Worm (Caenorhabditis elegans): Measurements from ENCODE around the gene xdh-1.

DNA sequence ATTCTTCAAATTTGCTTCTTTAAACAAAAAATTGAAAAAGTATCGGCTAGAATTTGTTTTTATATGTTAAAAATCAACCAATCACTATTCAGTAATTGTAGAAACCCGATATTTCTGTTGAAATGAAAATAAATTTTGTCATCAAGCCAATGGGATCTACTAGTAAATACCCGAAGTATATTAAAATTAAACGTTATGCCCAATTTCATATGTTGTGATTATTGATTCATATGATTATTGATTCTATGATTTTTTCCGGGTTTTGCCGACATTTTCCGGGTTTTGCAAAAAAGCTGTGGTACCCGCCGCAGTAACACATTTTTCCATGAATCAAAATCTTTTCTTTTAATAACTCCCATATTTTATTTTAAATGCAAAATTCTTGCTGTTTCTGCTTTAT lies 17.2 kb downstream of the xdh-1 start:
- no peak for TF ChIP-seq pha-4 (tag; optimal IDR thresholded peaks at IDR 0.05)
- no peak for TF ChIP-seq ztf-11 (tag; optimal IDR thresholded peaks at IDR 0.05)
- no peak for TF ChIP-seq unc-39 (tag; optimal IDR thresholded peaks at IDR 0.05)
